Worm (Caenorhabditis elegans): ENCODE measurements around the gene cux-7.

cux-7 gene

ce11 chrIII:7520672-7521071 is at the start of gene cux-7, which contains the start of gene C07H6.2:
TSS of gene cux-7 (minus strand) at chrIII:7520845.
TSS of gene C07H6.2 (plus strand) at chrIII:7521009.
- TF ChIP-seq fkh-4 (tag; optimal IDR thresholded peaks at IDR 0.05; ENCODE audit: borderline replicate concordance) (peak; percentile 100), ceh-82 (tag; optimal IDR thresholded peaks at IDR 0.05) (peak; percentile 84 to 94 (median 93)), jun-1 (tag; optimal IDR thresholded peaks at IDR 0.05) (peak; percentile 89), ztf-11 (tag; optimal IDR thresholded peaks at IDR 0.05) (peak in 1 of 2 experiments; percentile 100), efl-1 (optimal IDR thresholded peaks at IDR 0.05) (peak; percentile 89 to 91), efl-1 (GFP tag; optimal IDR thresholded peaks at IDR 0.05 in 1 of 2) (peak; percentile 85 to 99), tlp-1 (tag; optimal IDR thresholded peaks at IDR 0.05) (no peak), alr-1 (tag; optimal IDR thresholded peaks at IDR 0.05; ENCODE audit: borderline replicate concordance) (no peak), hlh-17 (GFP tag; optimal IDR thresholded peaks at IDR 0.05; ENCODE audit: borderline replicate concordance) (peak; percentile 99), egl-27 (tag; optimal IDR thresholded peaks at IDR 0.05) (no peak), snu-23 (GFP tag; optimal IDR thresholded peaks at IDR 0.05) (peak; percentile 98), dsc-1 (tag; optimal IDR thresholded peaks at IDR 0.05) (peak; percentile 99), nhr-237 (tag; optimal IDR thresholded peaks at IDR 0.05) (peak; percentile 72), fkh-8 (tag; optimal IDR thresholded peaks at IDR 0.05) (peak; percentile 94), nhr-20 (tag; optimal IDR thresholded peaks at IDR 0.05) (peak; percentile 99), nhr-11 (tag; optimal IDR thresholded peaks at IDR 0.05) (peak; percentile 75), grh-1 (GFP tag; IDR thresholded peaks at IDR 0.05) (peak; percentile 88), blmp-1 (tag; optimal IDR thresholded peaks at IDR 0.05) (peak; percentile 69), irx-1 (tag; optimal IDR thresholded peaks at IDR 0.05) (peak; percentile 100), isw-1 (GFP tag; IDR thresholded peaks at IDR 0.05) (peak; percentile 96), tbx-2 (tag; optimal IDR thresholded peaks at IDR 0.05) (peak; percentile 99), unc-86 (tag; optimal IDR thresholded peaks at IDR 0.05) (peak; percentile 95), zip-4 (GFP tag; optimal IDR thresholded peaks at IDR 0.05) (peak; percentile 97), mef-2 (tag; optimal IDR thresholded peaks at IDR 0.05) (peak; percentile 64), C16A3.4 (tag; optimal IDR thresholded peaks at IDR 0.05) (peak; percentile 92), lir-3 (tag; optimal IDR thresholded peaks at IDR 0.05; ENCODE audit: poor library complexity) (peak; percentile 99), nhr-76 (tag; optimal IDR thresholded peaks at IDR 0.05) (no peak), unc-62 (GFP tag; optimal IDR thresholded peaks at IDR 0.05) (no peak), pag-3 (tag; optimal IDR thresholded peaks at IDR 0.05; ENCODE audit: borderline replicate concordance, insufficient read depth) (no peak), elt-2 (tag; optimal IDR thresholded peaks at IDR 0.05) (peak; percentile 95), ceh-63 (GFP tag; optimal IDR thresholded peaks at IDR 0.05) (peak; percentile 99), ceh-8 (GFP tag; optimal IDR thresholded peaks at IDR 0.05) (peak; percentile 97), ceh-90 (tag; optimal IDR thresholded peaks at IDR 0.05) (peak; percentile 100), mep-1 (tag; optimal IDR thresholded peaks at IDR 0.05) (peak; percentile 97), lin-39 (tag; optimal IDR thresholded peaks at IDR 0.05) (no peak), fkh-10 (GFP tag; optimal IDR thresholded peaks at IDR 0.05) (peak; percentile 6), xbp-1 (tag; optimal IDR thresholded peaks at IDR 0.05) (peak; percentile 97), unc-30 (tag; optimal IDR thresholded peaks at IDR 0.05) (no peak), nhr-12 (tag; optimal IDR thresholded peaks at IDR 0.05) (no peak), Y116A8C.19 (tag; optimal IDR thresholded peaks at IDR 0.05; ENCODE audit: borderline replicate concordance) (peak; percentile 100), nhr-90 (tag; optimal IDR thresholded peaks at IDR 0.05; ENCODE audit: poor library complexity) (peak; percentile 99), unc-130 (tag; optimal IDR thresholded peaks at IDR 0.05) (peak; percentile 85), efl-3 (GFP tag; optimal IDR thresholded peaks at IDR 0.05) (peak; percentile 96), pqm-1 (tag; optimal IDR thresholded peaks at IDR 0.05) (no peak), ama-1 (optimal IDR thresholded peaks at IDR 0.05) (peak; percentile 62), nhr-19 (GFP tag; conservative IDR thresholded peaks at IDR 0.05) (peak; percentile 97), ces-1 (GFP tag; optimal IDR thresholded peaks at IDR 0.05) (no peak), nhr-47 (tag; optimal IDR thresholded peaks at IDR 0.05) (peak; percentile 98), lin-15B (tag; optimal IDR thresholded peaks at IDR 0.05) (peak; percentile 95), aha-1 (tag; optimal IDR thresholded peaks at IDR 0.05) (no peak), dpl-1 (GFP tag; optimal IDR thresholded peaks at IDR 0.05) (peak; percentile 79 to 87 (median 87)), sox-4 (tag; optimal IDR thresholded peaks at IDR 0.05) (peak; percentile 99), swsn-7 (tag; optimal IDR thresholded peaks at IDR 0.05) (peak; percentile 98)
